4 worm cellular contexts compared by ENCODE assay signal in the genomic region with DNA sequence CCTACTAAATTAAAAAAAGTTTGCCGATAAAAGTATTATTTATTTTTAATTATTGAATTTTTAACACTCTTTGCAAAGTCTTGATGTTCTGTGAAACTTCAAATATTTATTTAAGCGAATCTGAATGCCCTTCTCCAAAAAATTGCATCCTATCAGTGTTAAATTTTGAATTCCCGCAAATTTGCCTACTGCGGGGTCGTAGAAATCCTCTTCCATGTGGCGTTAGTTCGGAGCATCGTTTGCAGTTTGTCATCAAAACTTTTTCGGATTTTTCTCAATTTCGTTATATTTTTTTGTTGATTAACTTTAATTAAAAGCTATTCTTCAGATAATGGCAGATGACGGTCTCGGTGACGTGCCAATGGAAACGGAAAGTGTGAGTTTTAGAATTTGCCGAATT.
TF ChIP-seq lines count a peak whose summit lies in the region.

A gene (plus strand): TSS at position 324 of the 400 bp plus-strand sequence.

TF ChIP-seq in whole organism, L2 larva, 48 proteins besides CTCF, POLR2A, EP300 and RAD21 (continues in another document):
- peak; percentile 74 for TF ChIP-seq sem-4 (tag; optimal IDR thresholded peaks at IDR 0.05; lab: Kevin White, UChicago)
- TF ChIP-seq ztf-4 (tag; optimal IDR thresholded peaks at IDR 0.05; lab: Kevin White, UChicago): peak; percentile 66
- TF ChIP-seq lsy-2 (tag; optimal IDR thresholded peaks at IDR 0.05; lab: Kevin White, UChicago): peak; percentile 73 to 93
- TF ChIP-seq gmeb-1 (tag; optimal IDR thresholded peaks at IDR 0.05; lab: Kevin White, UChicago): peak; percentile 97
- peak; percentile 16 for TF ChIP-seq nhr-11 (tag; optimal IDR thresholded peaks at IDR 0.05; lab: Kevin White, UChicago)
- no peak for TF ChIP-seq mbf-1 (tag; optimal IDR thresholded peaks at IDR 0.05; lab: Kevin White, UChicago)
- peak; percentile 77 for TF ChIP-seq nhr-129 (tag; optimal IDR thresholded peaks at IDR 0.05; lab: Kevin White, UChicago)
- peak; percentile 56 for TF ChIP-seq skn-1 (tag; optimal IDR thresholded peaks at IDR 0.05; lab: Kevin White, UChicago)
- no peak for TF ChIP-seq nhr-23 (tag; optimal IDR thresholded peaks at IDR 0.05; lab: Kevin White, UChicago)
- TF ChIP-seq snpc-4 (tag; optimal IDR thresholded peaks at IDR 0.05; lab: Kevin White, UChicago): peak; percentile 66
- peak; percentile 90 for TF ChIP-seq crh-2 (tag; optimal IDR thresholded peaks at IDR 0.05; lab: Kevin White, UChicago)
- TF ChIP-seq peb-1 (tag; optimal IDR thresholded peaks at IDR 0.05; lab: Kevin White, UChicago): no peak
- TF ChIP-seq nhr-77 (tag; optimal IDR thresholded peaks at IDR 0.05; lab: Kevin White, UChicago): no peak
- peak; percentile 91 for TF ChIP-seq sma-9 (GFP tag; optimal IDR thresholded peaks at IDR 0.05; lab: Kevin White, UChicago)
- TF ChIP-seq sma-9 (tag; optimal IDR thresholded peaks at IDR 0.05; lab: Kevin White, UChicago): no peak
- peak; percentile 82 for TF ChIP-seq nhr-6 (tag; optimal IDR thresholded peaks at IDR 0.05; lab: Kevin White, UChicago)
- TF ChIP-seq ztf-1 (GFP tag; conservative IDR thresholded peaks at IDR 0.05; lab: Robert Waterston, UW): no peak
- peak; percentile 47 for TF ChIP-seq R02D3.7 (tag; optimal IDR thresholded peaks at IDR 0.05; lab: Kevin White, UChicago)
- peak; percentile 95 for TF ChIP-seq C34F6.9 (tag; optimal IDR thresholded peaks at IDR 0.05; lab: Kevin White, UChicago)
- peak; percentile 24 for TF ChIP-seq ama-1 (optimal IDR thresholded peaks at IDR 0.05; lab: Kevin White, UChicago)
- peak; percentile 68 for TF ChIP-seq nhr-21 (tag; optimal IDR thresholded peaks at IDR 0.05; lab: Kevin White, UChicago)
- peak; percentile 88 for TF ChIP-seq unc-55 (GFP tag; optimal IDR thresholded peaks at IDR 0.05; lab: Kevin White, UChicago)

TF ChIP-seq in whole organism, L4 larva, 104 proteins besides CTCF, POLR2A, EP300 and RAD21 (continues in another document):
- TF ChIP-seq spr-1 (tag; optimal IDR thresholded peaks at IDR 0.05; lab: Kevin White, UChicago): no peak
- no peak for TF ChIP-seq sdz-12 (GFP tag; optimal IDR thresholded peaks at IDR 0.05; lab: Kevin White, UChicago)
- peak; percentile 96 for TF ChIP-seq Y48G9A.11 (GFP tag; IDR thresholded peaks at IDR 0.05; lab: Robert Waterston, UW)
- peak in 1 of 2 experiments; percentile 24 for TF ChIP-seq mdl-1 (tag; optimal IDR thresholded peaks at IDR 0.05; lab: Kevin White, UChicago)
- no peak for TF ChIP-seq snpc-1.2 (GFP tag; IDR thresholded peaks at IDR 0.05; lab: Robert Waterston, UW)
- no peak for TF ChIP-seq set-16 (GFP tag; IDR thresholded peaks at IDR 0.05; lab: Robert Waterston, UW)
- TF ChIP-seq unc-130 (GFP tag; optimal IDR thresholded peaks at IDR 0.05; lab: Kevin White, UChicago): peak; percentile 91
- TF ChIP-seq ceh-32 (tag; optimal IDR thresholded peaks at IDR 0.05; lab: Kevin White, UChicago; ENCODE audit: poor library complexity): no peak
- TF ChIP-seq ceh-20 (GFP tag; IDR thresholded peaks at IDR 0.05; lab: Robert Waterston, UW): 0 out of 2 replicates have a peak, but pooled peaks have one; percentile 18
- TF ChIP-seq D1046.2 (GFP tag; IDR thresholded peaks at IDR 0.05; lab: Robert Waterston, UW): no peak
- peak; percentile 63 for TF ChIP-seq F49E8.2 (tag; optimal IDR thresholded peaks at IDR 0.05; lab: Kevin White, UChicago; ENCODE audit: borderline replicate concordance)
- TF ChIP-seq nhr-77 (tag; optimal IDR thresholded peaks at IDR 0.05; lab: Kevin White, UChicago): peak; percentile 19
- no peak for TF ChIP-seq nhr-42 (GFP tag; IDR thresholded peaks at IDR 0.05; lab: Robert Waterston, UW)
- peak; percentile 38 to 92 for TF ChIP-seq lsy-2 (tag; optimal IDR thresholded peaks at IDR 0.05; lab: Kevin White, UChicago)
- peak; percentile 46; the same call in 1 of the 2 replicates for TF ChIP-seq pha-4 (GFP tag; IDR thresholded peaks at IDR 0.05; lab: Robert Waterston, UW)
- TF ChIP-seq pha-4 (tag; optimal IDR thresholded peaks at IDR 0.05; lab: Kevin White, UChicago): peak; percentile 59
- TF ChIP-seq F26F4.8 (GFP tag; conservative IDR thresholded peaks at IDR 0.05; lab: Robert Waterston, UW): no peak
- TF ChIP-seq ZK546.5 (tag; optimal IDR thresholded peaks at IDR 0.05; lab: Kevin White, UChicago): no peak
- TF ChIP-seq tag-97 (GFP tag; IDR thresholded peaks at IDR 0.05; lab: Robert Waterston, UW): no peak
- TF ChIP-seq fkh-10 (GFP tag; optimal IDR thresholded peaks at IDR 0.05; lab: Kevin White, UChicago): peak; percentile 51
- TF ChIP-seq nhr-28 (tag; optimal IDR thresholded peaks at IDR 0.05; lab: Kevin White, UChicago): peak; percentile 51
- TF ChIP-seq lin-13 (GFP tag; optimal IDR thresholded peaks at IDR 0.05; lab: Kevin White, UChicago): peak; percentile 28

TF ChIP-seq in whole organism, late embryonic, 69 proteins besides CTCF, POLR2A, EP300 and RAD21 (continues in another document):
- TF ChIP-seq lin-11 (tag; optimal IDR thresholded peaks at IDR 0.05; lab: Kevin White, UChicago) (no peak), pqm-1 (tag; optimal IDR thresholded peaks at IDR 0.05; lab: Kevin White, UChicago) (peak; percentile 56), dve-1 (tag; optimal IDR thresholded peaks at IDR 0.05; lab: Kevin White, UChicago) (peak; percentile 10), hlh-15 (tag; optimal IDR thresholded peaks at IDR 0.05; lab: Kevin White, UChicago) (peak; percentile 24), ceh-45 (GFP tag; IDR thresholded peaks at IDR 0.05; lab: Robert Waterston, UW) (no peak), ceh-2 (tag; optimal IDR thresholded peaks at IDR 0.05; lab: Kevin White, UChicago) (peak; percentile 91), ceh-6 (GFP tag; optimal IDR thresholded peaks at IDR 0.05; lab: Kevin White, UChicago) (peak; percentile 3), madf-2 (tag; optimal IDR thresholded peaks at IDR 0.05; lab: Kevin White, UChicago) (no peak), lim-6 (tag; optimal IDR thresholded peaks at IDR 0.05; lab: Kevin White, UChicago) (peak; percentile 60), ceh-19 (GFP tag; optimal IDR thresholded peaks at IDR 0.05; lab: Kevin White, UChicago) (no peak), K09A11.1 (tag; optimal IDR thresholded peaks at IDR 0.05; lab: Kevin White, UChicago; ENCODE audit: insufficient read depth) (no peak), tbx-7 (tag; optimal IDR thresholded peaks at IDR 0.05; lab: Kevin White, UChicago) (peak; percentile 91), mec-3 (tag; optimal IDR thresholded peaks at IDR 0.05; lab: Kevin White, UChicago; ENCODE audit: borderline replicate concordance) (peak; percentile 77), nhr-232 (tag; optimal IDR thresholded peaks at IDR 0.05; lab: Kevin White, UChicago) (no peak), pha-4 (tag; optimal IDR thresholded peaks at IDR 0.05; lab: Kevin White, UChicago) (no peak), pax-1 (tag; optimal IDR thresholded peaks at IDR 0.05; lab: Kevin White, UChicago) (peak; percentile 65), ceh-22 (tag; optimal IDR thresholded peaks at IDR 0.05; lab: Kevin White, UChicago) (no peak), gmeb-2 (tag; optimal IDR thresholded peaks at IDR 0.05; lab: Kevin White, UChicago) (no peak), fkh-6 (tag; optimal IDR thresholded peaks at IDR 0.05; lab: Kevin White, UChicago) (peak; percentile 65), tbx-2 (tag; optimal IDR thresholded peaks at IDR 0.05; lab: Kevin White, UChicago) (peak; percentile 89), unc-42 (tag; optimal IDR thresholded peaks at IDR 0.05; lab: Kevin White, UChicago) (peak; percentile 67), pat-9 (tag; optimal IDR thresholded peaks at IDR 0.05; lab: Kevin White, UChicago) (no peak), elt-2 (tag; optimal IDR thresholded peaks at IDR 0.05; lab: Kevin White, UChicago) (peak; percentile 74), sox-2 (GFP tag; IDR thresholded peaks at IDR 0.05; lab: Robert Waterston, UW) (no peak), ceh-31 (tag; optimal IDR thresholded peaks at IDR 0.05; lab: Kevin White, UChicago) (peak; percentile 98)

TF ChIP-seq in whole organism, mixed stage, embryonic, 35 proteins besides CTCF, POLR2A, EP300 and RAD21 (continues in another document):
- TF ChIP-seq nhr-2 (tag; optimal IDR thresholded peaks at IDR 0.05; lab: Kevin White, UChicago): no peak
- peak; percentile 82 for TF ChIP-seq pha-4 (tag; optimal IDR thresholded peaks at IDR 0.05; lab: Kevin White, UChicago)
- peak; percentile 74 for TF ChIP-seq sptf-1 (tag; optimal IDR thresholded peaks at IDR 0.05; lab: Kevin White, UChicago)
- TF ChIP-seq hlh-1 (tag; optimal IDR thresholded peaks at IDR 0.05; lab: Kevin White, UChicago): peak; percentile 54
- TF ChIP-seq mab-5 (tag; optimal IDR thresholded peaks at IDR 0.05; lab: Kevin White, UChicago): no peak
- TF ChIP-seq ces-1 (GFP tag; optimal IDR thresholded peaks at IDR 0.05; lab: Kevin White, UChicago): peak; percentile 61
- TF ChIP-seq lin-13 (tag; optimal IDR thresholded peaks at IDR 0.05; lab: Kevin White, UChicago): peak; percentile 81
- no peak for TF ChIP-seq snpc-4 (tag; optimal IDR thresholded peaks at IDR 0.05; lab: Kevin White, UChicago)
- TF ChIP-seq unc-62 (GFP tag; optimal IDR thresholded peaks at IDR 0.05; lab: Kevin White, UChicago): no peak
- no peak for TF ChIP-seq elt-3 (tag; optimal IDR thresholded peaks at IDR 0.05; lab: Kevin White, UChicago)
- TF ChIP-seq zip-8 (tag; optimal IDR thresholded peaks at IDR 0.05; lab: Kevin White, UChicago): no peak
- no peak for TF ChIP-seq unc-120 (tag; optimal IDR thresholded peaks at IDR 0.05; lab: Kevin White, UChicago; ENCODE audit: poor library complexity, severe bottlenecking)
- no peak for TF ChIP-seq nhr-12 (tag; optimal IDR thresholded peaks at IDR 0.05; lab: Kevin White, UChicago)
- TF ChIP-seq cnd-1 (tag; optimal IDR thresholded peaks at IDR 0.05; lab: Kevin White, UChicago): peak; percentile 36
- no peak for TF ChIP-seq ceh-43 (GFP tag; optimal IDR thresholded peaks at IDR 0.05; lab: Kevin White, UChicago)
- TF ChIP-seq nhr-76 (tag; optimal IDR thresholded peaks at IDR 0.05; lab: Kevin White, UChicago): no peak
- TF ChIP-seq ceh-83 (GFP tag; optimal IDR thresholded peaks at IDR 0.05; lab: Kevin White, UChicago): no peak
- TF ChIP-seq unc-39 (tag; optimal IDR thresholded peaks at IDR 0.05; lab: Kevin White, UChicago): no peak
- no peak for TF ChIP-seq blmp-1 (tag; optimal IDR thresholded peaks at IDR 0.05; lab: Kevin White, UChicago)
- peak; percentile 91 for TF ChIP-seq mep-1 (tag; optimal IDR thresholded peaks at IDR 0.05; lab: Kevin White, UChicago)
- no peak for TF ChIP-seq bed-3 (GFP tag; optimal IDR thresholded peaks at IDR 0.05; lab: Kevin White, UChicago)
- no peak for TF ChIP-seq mls-2 (tag; optimal IDR thresholded peaks at IDR 0.05; lab: Kevin White, UChicago)
- TF ChIP-seq nhr-28 (tag; optimal IDR thresholded peaks at IDR 0.05; lab: Kevin White, UChicago): no peak
- no peak for TF ChIP-seq lin-32 (GFP tag; optimal IDR thresholded peaks at IDR 0.05; lab: Kevin White, UChicago)
- TF ChIP-seq ztf-11 (tag; optimal IDR thresholded peaks at IDR 0.05; lab: Kevin White, UChicago): no peak
- no peak for TF ChIP-seq tbx-8 (GFP tag; optimal IDR thresholded peaks at IDR 0.05; lab: Kevin White, UChicago)
- TF ChIP-seq nhr-237 (tag; optimal IDR thresholded peaks at IDR 0.05; lab: Kevin White, UChicago): peak; percentile 76
- peak; percentile 81 for TF ChIP-seq lsy-2 (tag; optimal IDR thresholded peaks at IDR 0.05; lab: Kevin White, UChicago)
